Worm (Caenorhabditis elegans) whole organism, L3 larva: ENCODE data around the gene F37C12.14.

ENCODE experiments used
- R02D3.7 ChIP-seq: fragments of 150-350 bp; optimal IDR thresholded peaks from 2 replicates; lab custom pipeline; 2014; ENCODE audit warnings: missing biosample characterization, missing genetic modification characterization
- ama-1 ChIP-seq: fragments of 150-350 bp; optimal IDR thresholded peaks from 2 replicates; lab custom pipeline; 2018
- ceh-16 ChIP-seq: sonication (generic microtip); optimal IDR thresholded peaks from 2 replicates; lab custom pipeline; 2017; ENCODE audit warnings: missing biosample characterization, missing genetic modification characterization
- ceh-82 ChIP-seq: fragments of 150-350 bp; optimal IDR thresholded peaks from 2 replicates; lab custom pipeline; 2014; ENCODE audit warnings: missing biosample characterization, missing genetic modification characterization
- ceh-9 ChIP-seq: sonication (generic microtip); optimal IDR thresholded peaks from 2 replicates; lab custom pipeline; 2018; ENCODE audit warnings: missing biosample characterization, missing genetic modification characterization
- daf-12 ChIP-seq: fragments of 150-350 bp; optimal IDR thresholded peaks from 2 replicates; lab custom pipeline; 2014; ENCODE audit warnings: missing biosample characterization, missing genetic modification reagents, missing genetic modification characterization
- egl-27 ChIP-seq: sonication (generic microtip); optimal IDR thresholded peaks from 4 replicates; lab custom pipeline; 2017; ENCODE audit warnings: missing biosample characterization, missing genetic modification reagents, missing genetic modification characterization
- elt-2 ChIP-seq: sonication (generic microtip); optimal IDR thresholded peaks from 2 replicates; lab custom pipeline; 2016; ENCODE audit warnings: missing genetic modification reagents, mild to moderate bottlenecking, missing genetic modification characterization, missing compliant biosample characterization
- elt-3 ChIP-seq, 3 experiments: fragments of 150-350 bp in 1 of 3; sonication (generic microtip) in 2 of 3; optimal IDR thresholded peaks; 2 replicates in 2 of 3; 4 replicates in 1 of 3; lab custom pipeline; 2014 to 2017; ENCODE audit warnings: missing biosample characterization in 3 of 3, missing genetic modification characterization in 3 of 3
- eor-1 ChIP-seq, 2 experiments: fragments of 150-350 bp; optimal IDR thresholded peaks; 2 replicates each; lab custom pipeline; 2014 to 2018; ENCODE audit warnings: missing biosample characterization in 2 of 2, missing genetic modification characterization in 2 of 2
- fkh-2 ChIP-seq: fragments of 150-350 bp; optimal IDR thresholded peaks from 2 replicates; lab custom pipeline; 2014; ENCODE audit warnings: missing biosample characterization, missing genetic modification reagents, missing genetic modification characterization
- fos-1 ChIP-seq: fragments of 150-350 bp; optimal IDR thresholded peaks from 2 replicates; lab custom pipeline; 2014; ENCODE audit warnings: missing biosample characterization, missing genetic modification characterization
- hmg-11 ChIP-seq: sonication (generic microtip); optimal IDR thresholded peaks from 2 replicates; lab custom pipeline; 2016; ENCODE audit warnings: missing genetic modification characterization, missing compliant biosample characterization
- lin-15B ChIP-seq: fragments of 150-350 bp; optimal IDR thresholded peaks from 2 replicates; lab custom pipeline; 2014; ENCODE audit warnings: missing biosample characterization, missing genetic modification characterization
- lin-39 ChIP-seq: fragments of 150-350 bp; optimal IDR thresholded peaks from 2 replicates; lab custom pipeline; 2018; ENCODE audit warnings: missing biosample characterization, missing genetic modification reagents, missing genetic modification characterization
- lsy-12 ChIP-seq: sonication (generic microtip); optimal IDR thresholded peaks from 2 replicates; lab custom pipeline; 2016; ENCODE audit warnings: mild to moderate bottlenecking, missing genetic modification characterization, missing compliant biosample characterization
- mdl-1 ChIP-seq: fragments of 150-350 bp; optimal IDR thresholded peaks from 2 replicates; lab custom pipeline; 2014; ENCODE audit warnings: missing biosample characterization, missing genetic modification characterization
- mml-1 ChIP-seq: fragments of 150-350 bp; sonication (generic microtip); optimal IDR thresholded peaks from 3 replicates; lab custom pipeline; 2014; ENCODE audit warnings: missing biosample characterization, missing genetic modification characterization
- nhr-23 ChIP-seq: fragments of 150-350 bp; optimal IDR thresholded peaks from 2 replicates; lab custom pipeline; 2014; ENCODE audit warnings: missing biosample characterization, missing genetic modification reagents, missing genetic modification characterization
- nhr-237 ChIP-seq: fragments of 150-350 bp; optimal IDR thresholded peaks from 2 replicates; lab custom pipeline; 2014; ENCODE audit warnings: missing biosample characterization, missing genetic modification characterization
- nhr-25 ChIP-seq: sonication (generic microtip); optimal IDR thresholded peaks from 2 replicates; lab custom pipeline; 2017; ENCODE audit warnings: missing biosample characterization, missing genetic modification characterization
- nhr-43 ChIP-seq: sonication (generic microtip); optimal IDR thresholded peaks from 2 replicates; lab custom pipeline; 2016; ENCODE audit warnings: mild to moderate bottlenecking, missing genetic modification characterization, missing compliant biosample characterization; ENCODE audit not compliant: poor library complexity, severe bottlenecking
- nhr-67 ChIP-seq: fragments of 150-350 bp; optimal IDR thresholded peaks from 2 replicates; lab custom pipeline; 2014; ENCODE audit warnings: missing biosample characterization, missing genetic modification characterization
- nhr-76 ChIP-seq: fragments of 150-350 bp; sonication (generic microtip); optimal IDR thresholded peaks from 5 replicates; lab custom pipeline; 2014; ENCODE audit warnings: missing biosample characterization, missing genetic modification characterization
- nhr-77 ChIP-seq: fragments of 150-350 bp; optimal IDR thresholded peaks from 2 replicates; lab custom pipeline; 2014; ENCODE audit warnings: missing biosample characterization, missing genetic modification characterization
- pha-4 ChIP-seq: fragments of 150-350 bp; optimal IDR thresholded peaks from 2 replicates; lab custom pipeline; 2014; ENCODE audit warnings: missing biosample characterization, missing genetic modification reagents, missing genetic modification characterization
- pqm-1 ChIP-seq: fragments of 150-350 bp; optimal IDR thresholded peaks from 2 replicates; lab custom pipeline; 2017; ENCODE audit warnings: missing biosample characterization, missing genetic modification characterization, inconsistent platforms
- skn-1 ChIP-seq: fragments of 150-350 bp; optimal IDR thresholded peaks from 2 replicates; lab custom pipeline; 2014; ENCODE audit warnings: missing biosample characterization, missing genetic modification characterization
- tbx-2 ChIP-seq: sonication (generic microtip); optimal IDR thresholded peaks from 2 replicates; lab custom pipeline; 2016; ENCODE audit warnings: mild to moderate bottlenecking, missing genetic modification characterization, missing compliant biosample characterization
- unc-39 ChIP-seq: sonication (generic microtip); optimal IDR thresholded peaks from 4 replicates; lab custom pipeline; 2017; ENCODE audit warnings: missing biosample characterization, missing genetic modification characterization
- ztf-11 ChIP-seq: fragments of 150-350 bp; optimal IDR thresholded peaks from 2 replicates; lab custom pipeline; 2014; ENCODE audit warnings: missing biosample characterization, missing genetic modification characterization
- ztf-4 ChIP-seq: fragments of 150-350 bp; optimal IDR thresholded peaks from 2 replicates; lab custom pipeline; 2014; ENCODE audit warnings: missing biosample characterization, missing genetic modification characterization

The F37C12.14 gene

ce11 chrIII:7232782-7233181 lies 47.4 kb upstream of the F37C12.14 start, which contains the start of gene adr-2:
TSS of gene adr-2 (minus strand) at chrIII:7232882.
- TF ChIP-seq nhr-76 (no peak), R02D3.7 (tag; lab: Kevin White, UChicago) (no peak), lin-39 (tag; lab: Kevin White, UChicago) (no peak), nhr-67 (tag; lab: Kevin White, UChicago) (no peak)

- TF ChIP-seq ceh-9 (tag; lab: Kevin White, UChicago): no peak
- TF ChIP-seq lsy-12 (tag; lab: Kevin White, UChicago): no peak
- no peak for TF ChIP-seq nhr-77
- no peak for TF ChIP-seq ztf-11 (tag; lab: Kevin White, UChicago)
- TF ChIP-seq nhr-23: no peak
Measured at ce11 chrIII:7230841-7231240, 45.5 kb upstream of the F37C12.14 start, which contains the start of gene R151.10. TSS of gene R151.10 (minus strand) at chrIII:7230941.

ce11 chrIII:7229687-7230086 lies 44.3 kb upstream of the F37C12.14 start, which contains the start of gene R151.8:
TSS of gene R151.8 (minus strand) at chrIII:7229787.
- TF ChIP-seq fos-1 (tag; lab: Kevin White, UChicago): no peak

ce11 chrIII:7226607-7227006 lies 41.2 kb upstream of the F37C12.14 start, which contains the start of gene hsp-75:
TSS of gene hsp-75 (minus strand) at chrIII:7226707.
- TF ChIP-seq ceh-16 (tag; lab: Kevin White, UChicago): no peak
- no peak for TF ChIP-seq eor-1 (tag; optimal IDR thresholded peaks at IDR 0.05; lab: Kevin White, UChicago)
- no peak for TF ChIP-seq ztf-4 (tag; lab: Kevin White, UChicago)
- TF ChIP-seq egl-27 (tag; lab: Kevin White, UChicago): no peak
- no peak for TF ChIP-seq nhr-76
- no peak for TF ChIP-seq ceh-82 (tag; lab: Kevin White, UChicago)

- TF ChIP-seq nhr-25 (tag; lab: Kevin White, UChicago) (no peak), nhr-67 (tag; lab: Kevin White, UChicago) (no peak), eor-1 (tag; optimal IDR thresholded peaks at IDR 0.05; lab: Kevin White, UChicago) (no peak), tbx-2 (tag; lab: Kevin White, UChicago) (no peak), pha-4 (no peak), elt-2 (tag; lab: Kevin White, UChicago) (no peak), nhr-237 (tag; lab: Kevin White, UChicago) (no peak), pqm-1 (tag; lab: Kevin White, UChicago) (no peak), unc-39 (tag; lab: Kevin White, UChicago) (no peak), daf-12 (tag; lab: Kevin White, UChicago) (no peak), lin-15B (tag; lab: Kevin White, UChicago) (no peak), ceh-9 (tag; lab: Kevin White, UChicago) (no peak), elt-3 (tag; optimal IDR thresholded peaks at IDR 0.05; lab: Kevin White, UChicago) (no peak), fkh-2 (no peak), nhr-77 (no peak), mml-1 (tag; lab: Kevin White, UChicago) (no peak), hmg-11 (tag; lab: Kevin White, UChicago) (no peak), mdl-1 (tag; lab: Kevin White, UChicago) (no peak)
- TF ChIP-seq, all 47 proteins: peak for 0
Measured at ce11 chrIII:7223029-7223428, 37.7 kb upstream of the F37C12.14 start, which contains the start of gene der-2. TSS of gene der-2 (minus strand) at chrIII:7223129.

- TF ChIP-seq nhr-43 (tag; lab: Kevin White, UChicago) (no peak), ceh-82 (tag; lab: Kevin White, UChicago) (no peak), nhr-25 (tag; lab: Kevin White, UChicago) (no peak), nhr-77 (no peak), fos-1 (tag; lab: Kevin White, UChicago) (no peak), skn-1 (tag; lab: Kevin White, UChicago) (no peak), ama-1 (lab: Kevin White, UChicago) (no peak)
- TF ChIP-seq, all 47 proteins: peak for 0
Measured at ce11 chrIII:7221103-7221502, 35.7 kb upstream of the F37C12.14 start.
